Worm (Caenorhabditis elegans): Measurements from ENCODE around the gene dpy-31.

dpy-31 gene

DNA sequence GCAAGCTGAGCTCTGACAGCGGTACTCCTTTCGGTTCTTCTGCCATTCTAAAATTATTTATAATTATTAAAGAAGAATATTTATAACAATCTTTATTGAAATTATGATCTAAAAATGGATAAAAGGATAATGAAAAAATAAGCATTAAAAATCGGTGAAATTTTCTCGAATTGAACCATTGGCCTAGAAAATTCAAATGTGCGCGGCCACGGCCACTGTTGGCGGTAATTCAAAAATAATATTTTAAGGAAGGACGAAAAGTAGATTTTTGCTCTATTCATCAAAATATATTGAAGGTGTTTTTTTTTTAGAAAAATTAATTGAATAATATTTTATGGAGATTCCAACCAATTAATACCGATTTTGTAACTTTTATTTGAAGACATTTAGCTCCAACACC is 3.2 kb upstream of the dpy-31 start, which contains the start of gene pfd-5 (continued):
- TF ChIP-seq ceh-88 (GFP tag; IDR thresholded peaks at IDR 0.05) (peak; percentile 34; the same call in 1 of the 2 replicates), nhr-12 (tag; optimal IDR thresholded peaks at IDR 0.05) (no peak), unc-98 (GFP tag; IDR thresholded peaks at IDR 0.05) (peak; percentile 64), sox-4 (tag; optimal IDR thresholded peaks at IDR 0.05) (peak; percentile 65), nhr-76 (tag; optimal IDR thresholded peaks at IDR 0.05) (no peak), elt-3 (tag; optimal IDR thresholded peaks at IDR 0.05) (no peak), lsy-2 (tag; optimal IDR thresholded peaks at IDR 0.05) (peak; percentile 82 to 84), lir-3 (tag; optimal IDR thresholded peaks at IDR 0.05; ENCODE audit: poor library complexity) (peak; percentile 94), skn-1 (tag; optimal IDR thresholded peaks at IDR 0.05) (peak; percentile 51), nhr-20 (tag; optimal IDR thresholded peaks at IDR 0.05) (peak; percentile 67), ceh-90 (tag; optimal IDR thresholded peaks at IDR 0.05) (peak; percentile 93), snpc-4 (tag; optimal IDR thresholded peaks at IDR 0.05) (peak; percentile 36), nhr-85 (tag) (peak; percentile 91), ceh-82 (tag; optimal IDR thresholded peaks at IDR 0.05) (peak; percentile 46 to 66 (median 51)), pax-3 (tag; optimal IDR thresholded peaks at IDR 0.05) (peak; percentile 81)

DNA sequence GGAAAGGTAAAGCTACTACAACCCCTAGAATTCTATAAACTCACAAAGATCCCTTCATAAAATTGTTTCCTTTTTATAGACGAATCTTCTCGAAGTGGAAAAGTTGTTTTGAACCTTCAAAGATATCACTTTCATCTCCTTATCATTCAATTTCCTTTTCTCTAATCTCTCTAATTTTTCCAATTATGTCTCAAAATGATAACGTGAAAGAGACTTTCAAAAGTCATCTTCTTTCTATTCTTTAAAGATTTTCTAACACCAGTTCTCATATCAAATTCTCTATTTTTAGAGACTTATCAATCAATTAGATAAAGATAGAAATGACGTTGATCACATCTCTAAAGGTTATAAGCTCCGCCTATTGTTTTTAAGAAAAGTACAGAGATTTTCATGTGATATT is 2.5 kb upstream of the dpy-31 start:
- TF ChIP-seq egl-27 (tag; optimal IDR thresholded peaks at IDR 0.05) (no peak), ztf-11 (tag; optimal IDR thresholded peaks at IDR 0.05) (no peak), nhr-84 (tag; optimal IDR thresholded peaks at IDR 0.05) (no peak), vab-15 (tag; optimal IDR thresholded peaks at IDR 0.05) (no peak), hlh-17 (GFP tag; optimal IDR thresholded peaks at IDR 0.05; ENCODE audit: borderline replicate concordance) (no peak), nhr-20 (tag; optimal IDR thresholded peaks at IDR 0.05) (no peak), snu-23 (GFP tag; optimal IDR thresholded peaks at IDR 0.05) (peak; percentile 23), nhr-76 (tag; optimal IDR thresholded peaks at IDR 0.05) (no peak), efl-1 (optimal IDR thresholded peaks at IDR 0.05) (no peak), efl-1 (GFP tag; optimal IDR thresholded peaks at IDR 0.05 in 1 of 2) (peak in 1 of 2 experiments; percentile 21), sup-37 (GFP tag; optimal IDR thresholded peaks at IDR 0.05) (no peak), elt-3 (tag; optimal IDR thresholded peaks at IDR 0.05) (peak in 3 of 6 experiments; percentile 13 to 92 (median 48)), tbx-2 (tag; optimal IDR thresholded peaks at IDR 0.05) (no peak), lin-35 (GFP tag; optimal IDR thresholded peaks at IDR 0.05) (peak in 1 of 2 experiments; percentile 6), C04F5.9 (tag; optimal IDR thresholded peaks at IDR 0.05) (no peak), mab-9 (GFP tag; IDR thresholded peaks at IDR 0.05) (no peak), dsc-1 (tag; optimal IDR thresholded peaks at IDR 0.05) (no peak), mdl-1 (tag; optimal IDR thresholded peaks at IDR 0.05) (no peak), unc-86 (tag; optimal IDR thresholded peaks at IDR 0.05) (no peak), zip-4 (GFP tag; optimal IDR thresholded peaks at IDR 0.05) (no peak), nhr-85 (tag) (peak; percentile 91), nhr-47 (tag; optimal IDR thresholded peaks at IDR 0.05) (no peak), lin-15B (tag; optimal IDR thresholded peaks at IDR 0.05) (no peak), jun-1 (tag; optimal IDR thresholded peaks at IDR 0.05) (no peak), blmp-1 (tag; optimal IDR thresholded peaks at IDR 0.05) (peak; percentile 53), ceh-82 (tag; optimal IDR thresholded peaks at IDR 0.05) (no peak), unc-62 (GFP tag; optimal IDR thresholded peaks at IDR 0.05) (no peak), unc-30 (tag; optimal IDR thresholded peaks at IDR 0.05) (no peak), nhr-237 (tag; optimal IDR thresholded peaks at IDR 0.05) (no peak), nhr-71 (tag; optimal IDR thresholded peaks at IDR 0.05) (peak; percentile 40), irx-1 (tag; optimal IDR thresholded peaks at IDR 0.05) (no peak), sptf-1 (tag; optimal IDR thresholded peaks at IDR 0.05) (no peak), swsn-7 (tag; optimal IDR thresholded peaks at IDR 0.05) (no peak), unc-98 (GFP tag; IDR thresholded peaks at IDR 0.05) (no peak), lin-14 (GFP tag; optimal IDR thresholded peaks at IDR 0.05) (peak; percentile 22), rnt-1 (tag; optimal IDR thresholded peaks at IDR 0.05) (no peak), xbp-1 (tag; optimal IDR thresholded peaks at IDR 0.05) (no peak), elt-2 (tag; optimal IDR thresholded peaks at IDR 0.05) (no peak), lsy-2 (tag; optimal IDR thresholded peaks at IDR 0.05) (peak; percentile 3 to 24)

Data from whole organism, L1 larva.